Worm (Caenorhabditis elegans) whole organism, L4 larva: ENCODE measurements around the gene zipt-2.3.

ENCODE experiments used
- F26F4.8 ChIP-seq: fragments of 200-800 bp; sonication (Bioruptor generic); conservative IDR thresholded peaks from 2 replicates; pipeline ENCODE4 v1.3.6; 2022; ENCODE audit warnings: missing genetic modification characterization, missing compliant biosample characterization
- Y5F2A.4 ChIP-seq: fragments of 200-800 bp; sonication (Bioruptor generic); optimal IDR thresholded peaks from 2 replicates; lab custom pipeline; 2018; ENCODE audit warnings: mild to moderate bottlenecking, missing genetic modification characterization, missing compliant biosample characterization
- ZK337.2 ChIP-seq: fragments of 200-800 bp; sonication (Bioruptor generic); IDR thresholded peaks from 2 replicates; pipeline ENCODE4 v1.3.6; 2022; ENCODE audit warnings: missing genetic modification reagents, missing genetic modification characterization, missing compliant biosample characterization
- aha-1 ChIP-seq: fragments of 150-350 bp; peaks from one replicate; lab custom pipeline; 2014; ENCODE audit warnings: missing biosample characterization, missing genetic modification characterization
- attf-4 ChIP-seq: sonication (generic microtip); optimal IDR thresholded peaks from 3 replicates; lab custom pipeline; 2017; ENCODE audit warnings: missing biosample characterization, missing genetic modification characterization
- ceh-44 ChIP-seq: fragments of 200-800 bp; sonication (Bioruptor generic); IDR thresholded peaks from 2 replicates; pipeline ENCODE4 v1.3.6; 2022; ENCODE audit warnings: missing genetic modification reagents, missing genetic modification characterization, missing compliant biosample characterization
- daf-16 ChIP-seq, 3 experiments: sonication (generic microtip); optimal IDR thresholded peaks; 2 replicates each; lab custom pipeline; 2016 to 2017; ENCODE audit warnings: missing genetic modification characterization in 3 of 3, missing genetic modification reagents in 3 of 3, mild to moderate bottlenecking in 2 of 3, missing compliant biosample characterization in 2 of 3, missing biosample characterization in 1 of 3, moderate library complexity in 1 of 3
- dmd-6 ChIP-seq: fragments of 200-800 bp; sonication (Bioruptor generic); IDR thresholded peaks from 2 replicates; pipeline ENCODE4 v1.3.6; 2022; ENCODE audit warnings: missing genetic modification reagents, missing genetic modification characterization, missing compliant biosample characterization
- dve-1 ChIP-seq: sonication (generic microtip); optimal IDR thresholded peaks from 2 replicates; lab custom pipeline; 2017; ENCODE audit warnings: antibody characterized with exemption, mild to moderate bottlenecking, missing genetic modification characterization, missing compliant biosample characterization; ENCODE audit not compliant: insufficient read depth
- egl-27 ChIP-seq: sonication (generic microtip); optimal IDR thresholded peaks from 3 replicates; lab custom pipeline; 2017; ENCODE audit warnings: missing biosample characterization, missing genetic modification reagents, missing genetic modification characterization
- fos-1 ChIP-seq: fragments of 150-350 bp; optimal IDR thresholded peaks from 2 replicates; lab custom pipeline; 2014; ENCODE audit warnings: missing biosample characterization, missing genetic modification characterization
- hlh-11 ChIP-seq: fragments of 200-800 bp; sonication (Bioruptor generic); optimal IDR thresholded peaks from 2 replicates; lab custom pipeline; 2018; ENCODE audit warnings: mild to moderate bottlenecking, missing genetic modification characterization, missing compliant biosample characterization
- hmg-1.1 ChIP-seq: fragments of 200-800 bp; sonication (Bioruptor generic); IDR thresholded peaks from 2 replicates; pipeline ENCODE4 v1.3.6; 2022; ENCODE audit warnings: missing genetic modification reagents, missing genetic modification characterization, missing compliant biosample characterization
- jun-1 ChIP-seq: fragments of 150-350 bp; optimal IDR thresholded peaks from 2 replicates; lab custom pipeline; 2014; ENCODE audit warnings: missing biosample characterization, missing genetic modification reagents, missing genetic modification characterization
- lin-1 ChIP-seq: fragments of 200-800 bp; sonication (Bioruptor generic); IDR thresholded peaks from 2 replicates; pipeline ENCODE4 v1.3.6; 2022; ENCODE audit warnings: missing genetic modification reagents, missing genetic modification characterization, missing compliant biosample characterization
- lin-13 ChIP-seq: fragments of 150-350 bp; optimal IDR thresholded peaks from 2 replicates; lab custom pipeline; 2014; ENCODE audit warnings: missing biosample characterization, missing genetic modification reagents, missing genetic modification characterization
- lin-15B ChIP-seq: fragments of 150-350 bp; sonication (generic microtip); optimal IDR thresholded peaks from 3 replicates; lab custom pipeline; 2014; ENCODE audit warnings: missing biosample characterization, missing genetic modification characterization
- lin-39 ChIP-seq: fragments of 150-350 bp; optimal IDR thresholded peaks from 2 replicates; lab custom pipeline; 2014; ENCODE audit warnings: missing biosample characterization, missing genetic modification reagents, missing genetic modification characterization
- lsy-2 ChIP-seq, 2 experiments: fragments of 150-350 bp in 1 of 2; sonication (generic microtip) in 1 of 2; optimal IDR thresholded peaks; 2 replicates each; lab custom pipeline; 2014 to 2017; ENCODE audit warnings: missing biosample characterization in 2 of 2, missing genetic modification characterization in 2 of 2
- mdt-29 ChIP-seq: fragments of 200-800 bp; sonication (Bioruptor generic); IDR thresholded peaks from 2 replicates; pipeline ENCODE4 v1.3.6; 2022; ENCODE audit warnings: missing genetic modification reagents, missing genetic modification characterization, missing compliant biosample characterization
- mep-1 ChIP-seq: fragments of 150-350 bp; sonication (generic microtip); optimal IDR thresholded peaks from 3 replicates; lab custom pipeline; 2014; ENCODE audit warnings: missing biosample characterization, missing genetic modification characterization
- mxl-2 ChIP-seq: fragments of 200-800 bp; sonication (Bioruptor generic); conservative IDR thresholded peaks from 2 replicates; pipeline ENCODE4 v1.3.6; 2022; ENCODE audit warnings: missing genetic modification reagents, missing genetic modification characterization, missing compliant biosample characterization
- nhr-10 ChIP-seq: fragments of 150-350 bp; optimal IDR thresholded peaks from 2 replicates; lab custom pipeline; 2014; ENCODE audit warnings: missing biosample characterization, missing genetic modification characterization
- nhr-111 ChIP-seq: fragments of 200-800 bp; sonication (Bioruptor generic); optimal IDR thresholded peaks from 2 replicates; lab custom pipeline; 2018; ENCODE audit warnings: mild to moderate bottlenecking, missing genetic modification characterization, missing compliant biosample characterization
- nhr-28 ChIP-seq: fragments of 150-350 bp; optimal IDR thresholded peaks from 2 replicates; lab custom pipeline; 2014; ENCODE audit warnings: missing biosample characterization, missing genetic modification characterization
- nhr-41 ChIP-seq: fragments of 200-800 bp; sonication (Bioruptor generic); IDR thresholded peaks from 2 replicates; pipeline ENCODE4 v1.3.6; 2022; ENCODE audit warnings: missing genetic modification reagents, missing genetic modification characterization, missing compliant biosample characterization
- nhr-42 ChIP-seq: fragments of 200-800 bp; sonication (Bioruptor generic); IDR thresholded peaks from 2 replicates; pipeline ENCODE4 v1.3.6; 2022; ENCODE audit warnings: missing genetic modification characterization, missing compliant biosample characterization
- nhr-48 ChIP-seq: sonication (generic microtip); optimal IDR thresholded peaks from 2 replicates; lab custom pipeline; 2016; ENCODE audit warnings: mild to moderate bottlenecking, missing genetic modification characterization, missing compliant biosample characterization
- php-3 ChIP-seq: fragments of 200-800 bp; sonication (Bioruptor generic); IDR thresholded peaks from 2 replicates; pipeline ENCODE4 v1.3.6; 2022; ENCODE audit warnings: missing genetic modification reagents, missing genetic modification characterization, missing compliant biosample characterization
- pqm-1 ChIP-seq: sonication (generic microtip); optimal IDR thresholded peaks from 2 replicates; lab custom pipeline; 2017; ENCODE audit warnings: missing biosample characterization, missing genetic modification characterization
- sdz-12 ChIP-seq: fragments of 200-800 bp; sonication (Bioruptor generic); optimal IDR thresholded peaks from 2 replicates; lab custom pipeline; 2018; ENCODE audit warnings: mild to moderate bottlenecking, missing genetic modification characterization, missing compliant biosample characterization
- set-16 ChIP-seq: fragments of 200-800 bp; sonication (Bioruptor generic); IDR thresholded peaks from 2 replicates; pipeline ENCODE4 v1.3.6; 2022; ENCODE audit warnings: missing genetic modification reagents, missing genetic modification characterization, missing compliant biosample characterization
- tra-1 ChIP-seq: fragments of 200-800 bp; sonication (Bioruptor generic); IDR thresholded peaks from 2 replicates; pipeline ENCODE4 v1.3.6; 2022; ENCODE audit warnings: missing genetic modification reagents, missing genetic modification characterization, missing compliant biosample characterization
- unc-39 ChIP-seq: sonication (generic microtip); optimal IDR thresholded peaks from 2 replicates; lab custom pipeline; 2017; ENCODE audit warnings: missing biosample characterization, missing genetic modification characterization
- unc-62 ChIP-seq, 3 experiments: fragments of 150-350 bp in 1 of 3; sonication (generic microtip); optimal IDR thresholded peaks in 2 of 3; peaks in 1 of 3; 1 replicate in 1 of 3; 2 replicates in 2 of 3; lab custom pipeline; 2014 to 2017; ENCODE audit warnings: missing biosample characterization in 3 of 3, missing genetic modification characterization in 3 of 3, missing genetic modification reagents in 3 of 3, missing genotype in 1 of 3
- zag-1 ChIP-seq: fragments of 150-350 bp; optimal IDR thresholded peaks from 2 replicates; lab custom pipeline; 2014; ENCODE audit warnings: missing biosample characterization, missing genetic modification characterization
- zfp-2 ChIP-seq: sonication (generic microtip); optimal IDR thresholded peaks from 2 replicates; lab custom pipeline; 2016; ENCODE audit warnings: mild to moderate bottlenecking, missing genetic modification characterization, missing compliant biosample characterization
- zfp-3 ChIP-seq: fragments of 200-800 bp; sonication (Bioruptor generic); conservative IDR thresholded peaks from 2 replicates; pipeline ENCODE4 v1.3.6; 2022; ENCODE audit warnings: missing genetic modification reagents, missing genetic modification characterization, missing compliant biosample characterization

zipt-2.3 gene

DNA sequence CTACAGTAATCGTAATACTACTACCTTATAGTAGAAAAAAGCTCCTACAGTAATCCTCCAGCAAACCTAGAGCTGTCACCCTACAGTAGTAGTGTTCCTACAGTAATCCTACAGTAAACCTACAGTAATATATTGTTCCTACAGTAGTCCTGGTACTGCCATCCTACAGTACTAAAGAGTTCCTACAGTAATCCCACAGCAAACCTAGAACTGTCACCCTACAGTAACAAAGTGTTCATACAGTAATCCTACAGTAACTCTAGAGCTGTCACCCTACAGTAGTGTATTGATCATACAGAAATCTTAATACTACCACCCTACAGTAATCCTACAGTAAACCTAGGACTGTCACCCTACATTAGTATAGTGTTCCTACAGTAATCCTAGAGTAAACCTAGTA, 2.4 kb downstream of the zipt-2.3 start:
- TF ChIP-seq unc-62 (GFP tag; optimal IDR thresholded peaks at IDR 0.05 in 1 of 2; lab: Kevin White, UChicago) (peak in 1 of 2 experiments; percentile 93), unc-62 (tag; optimal IDR thresholded peaks at IDR 0.05; lab: Kevin White, UChicago) (no peak), unc-39 (tag; lab: Kevin White, UChicago) (no peak)

DNA sequence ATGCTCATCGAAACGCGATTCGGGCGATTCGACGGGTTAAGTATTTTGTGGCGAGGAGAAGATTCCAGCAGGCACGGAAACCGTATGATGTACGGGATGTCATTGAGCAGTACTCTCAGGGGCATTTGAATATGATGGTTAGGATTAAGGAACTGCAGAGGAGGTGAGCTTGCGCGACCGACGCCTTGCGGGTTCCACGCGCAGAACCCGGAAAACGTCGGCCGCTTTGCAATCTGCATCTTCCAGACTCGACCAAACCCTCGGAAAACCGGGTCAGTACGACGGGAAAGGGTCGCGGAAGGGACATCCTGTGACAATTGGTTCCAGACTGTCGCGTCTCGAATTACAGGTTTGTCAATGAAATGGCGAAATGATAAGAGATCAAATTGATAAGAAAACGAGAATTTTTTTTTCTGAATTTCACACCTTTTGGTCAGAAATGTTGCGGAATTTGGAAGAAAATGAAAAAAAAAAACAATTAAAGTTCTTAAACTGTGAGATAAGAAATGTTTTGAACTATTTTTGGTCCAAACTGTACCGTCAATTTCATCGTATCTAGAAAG, 4.1 kb downstream of the zipt-2.3 start:
- TF ChIP-seq jun-1 (tag; lab: Kevin White, UChicago): no peak
- peak; percentile 9 for TF ChIP-seq hlh-11 (tag; lab: Kevin White, UChicago)
- peak; percentile 74 for TF ChIP-seq set-16 (GFP tag; lab: Robert Waterston, UW)
- no peak for TF ChIP-seq zag-1
- TF ChIP-seq daf-16 (GFP tag; optimal IDR thresholded peaks at IDR 0.05; lab: Kevin White, UChicago): no peak
- TF ChIP-seq daf-16 (tag; optimal IDR thresholded peaks at IDR 0.05; lab: Kevin White, UChicago): peak; percentile 30
- peak; percentile 53 for TF ChIP-seq dmd-6 (GFP tag; lab: Robert Waterston, UW)
- TF ChIP-seq dve-1 (tag; lab: Kevin White, UChicago): peak; percentile 52
- TF ChIP-seq pqm-1 (tag; lab: Kevin White, UChicago): peak; percentile 24
- no peak for TF ChIP-seq ceh-44 (GFP tag; lab: Robert Waterston, UW)
- TF ChIP-seq lsy-2 (tag; optimal IDR thresholded peaks at IDR 0.05; lab: Kevin White, UChicago): no peak
- TF ChIP-seq egl-27 (tag; lab: Kevin White, UChicago): no peak
- TF ChIP-seq nhr-42 (GFP tag; lab: Robert Waterston, UW): 0 out of 2 replicates have a peak, but pooled peaks have one; percentile 21
- TF ChIP-seq F26F4.8 (GFP tag; lab: Robert Waterston, UW): 0 out of 2 replicates have a peak, but pooled peaks have one; percentile 25
- no peak for TF ChIP-seq mdt-29 (GFP tag; lab: Robert Waterston, UW)
- TF ChIP-seq aha-1 (tag; lab: Kevin White, UChicago): no peak

- TF ChIP-seq aha-1 (tag; lab: Kevin White, UChicago) (peak; percentile 14), nhr-48 (tag; lab: Kevin White, UChicago) (no peak)
These were observed 18.0 kb downstream of the zipt-2.3 start for ce11 chrII:13697691-13698090.

DNA sequence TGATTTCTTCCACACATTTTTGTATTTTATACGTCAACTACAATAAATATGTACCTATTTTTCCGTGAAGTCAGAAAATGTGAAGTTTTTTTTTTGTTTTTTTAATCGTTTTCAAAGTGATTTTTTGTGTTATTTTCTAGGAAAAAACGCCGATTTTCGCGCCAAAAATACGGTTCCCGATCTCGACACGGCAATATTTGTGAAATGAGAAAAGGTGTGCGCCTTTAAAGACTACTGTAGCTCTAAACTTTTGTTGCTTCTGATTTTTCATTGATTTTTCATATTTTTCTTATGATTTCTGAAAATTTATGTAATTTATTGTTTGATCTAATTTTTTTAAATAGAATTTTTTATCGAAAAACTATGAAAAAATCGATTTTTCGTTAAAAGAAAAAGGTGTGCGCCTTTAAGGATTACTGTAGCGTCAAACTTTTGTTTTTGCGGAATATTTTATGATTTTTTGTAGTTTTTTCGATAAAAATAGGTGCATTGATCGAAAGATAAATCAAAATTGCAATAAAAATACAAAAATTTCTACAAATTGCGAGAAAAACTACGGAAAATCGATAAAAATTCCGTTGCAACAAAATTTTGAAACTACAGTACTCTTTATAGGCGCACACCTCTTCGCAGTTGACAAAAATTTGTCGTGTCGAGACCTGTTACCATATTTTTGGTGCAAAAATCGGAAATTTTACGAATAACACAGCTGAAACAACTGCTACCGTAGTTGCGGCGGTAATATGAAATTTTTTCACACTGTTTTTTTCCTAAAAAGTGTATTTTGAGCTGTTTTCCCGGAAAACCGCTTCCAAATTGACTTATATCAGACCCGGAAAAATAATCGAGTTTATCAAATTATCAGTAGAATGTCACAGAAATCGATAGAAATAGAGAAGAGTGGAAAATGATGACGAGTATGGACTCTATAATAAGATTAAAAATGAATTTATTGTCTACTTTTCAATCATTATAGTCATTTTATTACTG, 20.0 kb downstream of the zipt-2.3 start, which contains the start of gene kqt-3:
Gene kqt-3 (plus strand): TSS at position 940 of the 990 bp plus-strand sequence.
- TF ChIP-seq nhr-28 (tag; lab: Kevin White, UChicago) (peak; percentile 8), mep-1 (tag; lab: Kevin White, UChicago) (no peak), zfp-2 (tag; lab: Kevin White, UChicago) (no peak), hmg-1.1 (GFP tag; lab: Robert Waterston, UW) (no peak), daf-16 (GFP tag; optimal IDR thresholded peaks at IDR 0.05; lab: Kevin White, UChicago) (no peak), daf-16 (tag; optimal IDR thresholded peaks at IDR 0.05; lab: Kevin White, UChicago) (peak; percentile 52), attf-4 (tag; lab: Kevin White, UChicago) (no peak), php-3 (GFP tag; lab: Robert Waterston, UW) (no peak)

- TF ChIP-seq sdz-12 (GFP tag; lab: Kevin White, UChicago): no peak
- TF ChIP-seq unc-39 (tag; lab: Kevin White, UChicago): no peak
- TF ChIP-seq lin-13 (GFP tag; lab: Kevin White, UChicago): no peak
- TF ChIP-seq daf-16 (GFP tag; optimal IDR thresholded peaks at IDR 0.05; lab: Kevin White, UChicago): no peak
- peak; percentile 15 for TF ChIP-seq daf-16 (tag; optimal IDR thresholded peaks at IDR 0.05; lab: Kevin White, UChicago)
- no peak for TF ChIP-seq tra-1 (GFP tag; lab: Robert Waterston, UW)
- no peak for TF ChIP-seq lin-1 (GFP tag; lab: Robert Waterston, UW)
- TF ChIP-seq lin-39 (tag; lab: Kevin White, UChicago): no peak
- no peak for TF ChIP-seq mdt-29 (GFP tag; lab: Robert Waterston, UW)
- TF ChIP-seq lin-15B (tag; lab: Kevin White, UChicago): no peak
- TF ChIP-seq fos-1: no peak
- no peak for TF ChIP-seq zag-1
- no peak for TF ChIP-seq nhr-48 (tag; lab: Kevin White, UChicago)
- no peak for TF ChIP-seq nhr-10 (tag; lab: Kevin White, UChicago)
- TF ChIP-seq lsy-2 (tag; optimal IDR thresholded peaks at IDR 0.05; lab: Kevin White, UChicago): peak in 1 of 2 experiments; percentile 59
- TF ChIP-seq mxl-2 (GFP tag; lab: Robert Waterston, UW): no peak
- TF ChIP-seq Y5F2A.4 (GFP tag; lab: Kevin White, UChicago): no peak
- no peak for TF ChIP-seq zfp-3 (GFP tag; lab: Robert Waterston, UW)
- TF ChIP-seq nhr-41 (GFP tag; lab: Robert Waterston, UW): no peak
- TF ChIP-seq ZK337.2 (GFP tag; lab: Robert Waterston, UW): no peak
- TF ChIP-seq unc-62 (GFP tag; optimal IDR thresholded peaks at IDR 0.05 in 1 of 2; lab: Kevin White, UChicago): no peak
- no peak for TF ChIP-seq unc-62 (tag; optimal IDR thresholded peaks at IDR 0.05; lab: Kevin White, UChicago)
- TF ChIP-seq nhr-111: no peak
These were observed 21.0 kb downstream of the zipt-2.3 start, which contains the start of gene rpoa-1 for ce11 chrII:13694712-13695111. rpoa-1 (minus strand) TSS chrII:13694795.
